Worm (Caenorhabditis elegans): ENCODE results near the gene zif-1.

Gene zif-1

ce11 chrIII:9002545-9002944 lies at the start of gene zif-1, which contains the start of gene F59B2.15:
TSS of gene zif-1 (plus strand) at chrIII:9002779.
TSS of gene F59B2.15 (minus strand) at chrIII:9002645.
- TF ChIP-seq unc-55 (GFP tag; optimal IDR thresholded peaks at IDR 0.05): no peak
- TF ChIP-seq ztf-1 (GFP tag; conservative IDR thresholded peaks at IDR 0.05): no peak
- no peak for TF ChIP-seq mab-5 (tag; optimal IDR thresholded peaks at IDR 0.05)
- TF ChIP-seq nhr-21 (tag; optimal IDR thresholded peaks at IDR 0.05): no peak
- TF ChIP-seq peb-1 (tag; optimal IDR thresholded peaks at IDR 0.05): no peak
- no peak for TF ChIP-seq snpc-4 (tag; optimal IDR thresholded peaks at IDR 0.05)
- TF ChIP-seq sma-9 (GFP tag; optimal IDR thresholded peaks at IDR 0.05): no peak
- no peak for TF ChIP-seq sma-9 (tag; optimal IDR thresholded peaks at IDR 0.05)
- TF ChIP-seq gmeb-1 (tag; optimal IDR thresholded peaks at IDR 0.05): no peak
- TF ChIP-seq mdl-1 (tag; optimal IDR thresholded peaks at IDR 0.05): no peak
- no peak for TF ChIP-seq nhr-11 (tag; optimal IDR thresholded peaks at IDR 0.05)
- TF ChIP-seq unc-62 (GFP tag; optimal IDR thresholded peaks at IDR 0.05): no peak
- TF ChIP-seq dmd-4 (tag; optimal IDR thresholded peaks at IDR 0.05): no peak
- no peak for TF ChIP-seq lin-13 (GFP tag; optimal IDR thresholded peaks at IDR 0.05)
- TF ChIP-seq nhr-6 (tag; optimal IDR thresholded peaks at IDR 0.05): no peak
- no peak for TF ChIP-seq lsy-2 (tag; optimal IDR thresholded peaks at IDR 0.05)
- TF ChIP-seq R02D3.7 (tag; optimal IDR thresholded peaks at IDR 0.05): no peak
- TF ChIP-seq ZK546.5 (tag; optimal IDR thresholded peaks at IDR 0.05): no peak

DNA sequence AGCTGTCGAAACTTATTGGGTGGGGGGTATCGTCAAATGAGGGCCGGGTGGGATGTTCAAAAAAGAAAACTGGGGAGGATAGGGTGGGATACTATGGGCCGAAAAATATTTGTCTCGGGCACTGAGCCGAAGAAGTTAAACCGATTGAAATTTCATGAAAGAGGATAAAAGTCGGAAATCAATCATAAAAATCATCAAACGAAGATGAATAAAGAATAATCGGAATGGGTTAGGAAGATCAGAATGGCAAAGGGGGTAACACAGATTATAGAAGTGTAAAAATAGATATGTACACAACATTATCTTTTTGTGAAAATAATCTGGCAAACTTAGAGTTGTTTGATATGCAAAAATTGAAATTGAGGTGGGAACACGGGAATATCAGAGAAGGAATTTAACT lies 47.0 kb upstream of the zif-1 start:
- TF ChIP-seq lin-39 (tag; optimal IDR thresholded peaks at IDR 0.05) (no peak), mab-5 (tag; optimal IDR thresholded peaks at IDR 0.05) (no peak), egl-27 (tag; optimal IDR thresholded peaks at IDR 0.05) (no peak), ama-1 (optimal IDR thresholded peaks at IDR 0.05) (no peak), lsy-2 (tag; optimal IDR thresholded peaks at IDR 0.05) (no peak), alr-1 (tag; optimal IDR thresholded peaks at IDR 0.05) (no peak), zag-1 (tag; optimal IDR thresholded peaks at IDR 0.05) (no peak), skn-1 (tag; optimal IDR thresholded peaks at IDR 0.05) (no peak), C34F6.9 (tag; optimal IDR thresholded peaks at IDR 0.05) (no peak), nhr-10 (tag; optimal IDR thresholded peaks at IDR 0.05) (no peak), sma-9 (GFP tag; optimal IDR thresholded peaks at IDR 0.05) (no peak), sma-9 (tag; optimal IDR thresholded peaks at IDR 0.05) (no peak), sem-4 (tag; optimal IDR thresholded peaks at IDR 0.05) (no peak), sma-3 (GFP tag; optimal IDR thresholded peaks at IDR 0.05) (no peak), crh-2 (tag; optimal IDR thresholded peaks at IDR 0.05) (no peak)

DNA sequence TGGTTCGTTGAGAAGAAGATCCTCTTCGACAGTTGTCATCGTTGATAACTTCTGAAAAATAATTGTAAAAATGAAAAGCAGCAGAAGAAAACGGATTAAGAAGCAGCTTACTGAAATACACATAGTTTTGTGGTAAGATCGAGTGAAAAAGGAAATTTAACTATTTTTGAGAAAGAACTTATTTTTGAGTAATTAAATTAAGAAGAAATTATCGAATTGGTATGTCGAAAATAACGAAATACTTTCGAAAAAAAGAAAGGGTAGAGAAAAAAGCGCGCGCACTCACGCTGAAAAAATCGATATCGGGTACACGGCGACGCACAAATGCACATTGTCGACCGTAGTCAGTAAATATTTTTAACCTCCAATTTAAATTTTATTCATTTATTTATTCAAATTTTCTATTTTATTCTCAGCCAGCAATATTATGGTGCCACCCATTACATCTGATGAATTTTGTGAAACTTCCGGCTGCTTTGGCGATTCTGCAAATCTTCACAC lies 46.4 kb upstream of the zif-1 start, which contains the start of the genes ZK643.5 and ZK643.2:
Gene ZK643.5 (minus strand): TSS at position 51 of the 501 bp plus-strand sequence.
Gene ZK643.2 (plus strand): TSS at position 395 of the 501 bp plus-strand sequence.
- TF ChIP-seq ceh-82 (tag; optimal IDR thresholded peaks at IDR 0.05) (no peak), unc-62 (GFP tag; optimal IDR thresholded peaks at IDR 0.05) (no peak), dmd-4 (tag; optimal IDR thresholded peaks at IDR 0.05) (no peak), nhr-25 (tag; optimal IDR thresholded peaks at IDR 0.05) (no peak), lsy-2 (tag; optimal IDR thresholded peaks at IDR 0.05) (peak; percentile 81 to 97), peb-1 (tag; optimal IDR thresholded peaks at IDR 0.05) (no peak), lin-13 (GFP tag; optimal IDR thresholded peaks at IDR 0.05) (peak; percentile 59), egl-27 (tag; optimal IDR thresholded peaks at IDR 0.05) (no peak), nhr-23 (tag; optimal IDR thresholded peaks at IDR 0.05) (no peak), nhr-21 (tag; optimal IDR thresholded peaks at IDR 0.05) (peak; percentile 35), ztf-4 (tag; optimal IDR thresholded peaks at IDR 0.05) (no peak), nhr-12 (tag; optimal IDR thresholded peaks at IDR 0.05) (no peak), ama-1 (optimal IDR thresholded peaks at IDR 0.05) (no peak), R02D3.7 (tag; optimal IDR thresholded peaks at IDR 0.05) (no peak), elt-1 (tag; optimal IDR thresholded peaks at IDR 0.05) (no peak), F13H6.1 (tag; optimal IDR thresholded peaks at IDR 0.05) (peak; percentile 65), snpc-4 (tag; optimal IDR thresholded peaks at IDR 0.05) (peak; percentile 33), gmeb-1 (tag; optimal IDR thresholded peaks at IDR 0.05) (peak; percentile 72), alr-1 (tag; optimal IDR thresholded peaks at IDR 0.05) (no peak), Y55F3AM.14 (GFP tag; optimal IDR thresholded peaks at IDR 0.05) (no peak), aly-2 (tag; optimal IDR thresholded peaks at IDR 0.05) (no peak), C34F6.9 (tag; optimal IDR thresholded peaks at IDR 0.05) (peak; percentile 79), lin-11 (tag; optimal IDR thresholded peaks at IDR 0.05) (peak; percentile 7), nhr-6 (tag; optimal IDR thresholded peaks at IDR 0.05) (peak; percentile 30), mab-5 (tag; optimal IDR thresholded peaks at IDR 0.05) (peak; percentile 52), ceh-16 (tag; optimal IDR thresholded peaks at IDR 0.05) (no peak), unc-55 (GFP tag; optimal IDR thresholded peaks at IDR 0.05) (peak; percentile 89), lin-39 (tag; optimal IDR thresholded peaks at IDR 0.05) (no peak), sem-4 (tag; optimal IDR thresholded peaks at IDR 0.05) (peak; percentile 50), crh-2 (tag; optimal IDR thresholded peaks at IDR 0.05) (peak; percentile 73), sma-3 (GFP tag; optimal IDR thresholded peaks at IDR 0.05) (peak; percentile 53), nhr-77 (tag; optimal IDR thresholded peaks at IDR 0.05) (no peak), ZK546.5 (tag; optimal IDR thresholded peaks at IDR 0.05) (no peak), zag-1 (tag; optimal IDR thresholded peaks at IDR 0.05) (peak; percentile 4), sma-9 (GFP tag; optimal IDR thresholded peaks at IDR 0.05) (peak; percentile 75), sma-9 (tag; optimal IDR thresholded peaks at IDR 0.05) (no peak)

Measured in whole organism, L2 larva.